Fruit fly (Drosophila melanogaster) whole organism, embryonic: ENCODE results near the gene nolo.

Experiments used
- Atf3 ChIP-seq: fragments of 200-800 bp; sonication (Bioruptor generic); optimal IDR thresholded peaks from 3 replicates; lab custom pipeline; 2016; ENCODE audit warnings: missing biosample characterization, missing genetic modification characterization
- B-H1 ChIP-seq: fragments of 200-800 bp; sonication (Bioruptor generic); IDR thresholded peaks from 3 replicates; pipeline ENCODE4 v1.3.6; 2022; ENCODE audit warnings: missing biosample characterization, missing genetic modification characterization
- Bteb2 ChIP-seq: fragments of 200-800 bp; sonication (Bioruptor generic); optimal IDR thresholded peaks from 2 replicates; lab custom pipeline; 2016; ENCODE audit warnings: missing biosample characterization, missing genetic modification characterization
- CG11398 ChIP-seq: fragments of 200-800 bp; sonication (Bioruptor generic); optimal IDR thresholded peaks from 2 replicates; lab custom pipeline; 2016; ENCODE audit warnings: missing biosample characterization, missing genetic modification characterization
- CG11560 ChIP-seq: fragments of 200-800 bp; sonication (Bioruptor generic); IDR thresholded peaks from 3 replicates; pipeline ENCODE4 v1.3.6; 2022; ENCODE audit warnings: missing biosample characterization, missing genetic modification characterization
- CG11695 ChIP-seq: fragments of 200-800 bp; sonication (Bioruptor generic); IDR thresholded peaks from 3 replicates; pipeline ENCODE4 v1.3.6; 2022; ENCODE audit warnings: missing biosample characterization, missing genetic modification characterization
- CG12391 ChIP-seq: fragments of 200-800 bp; sonication (Bioruptor generic); optimal IDR thresholded peaks from 3 replicates; lab custom pipeline; 2018; ENCODE audit warnings: missing biosample characterization, mild to moderate bottlenecking, missing genetic modification characterization, moderate library complexity
- CG13424 ChIP-seq: fragments of 200-800 bp; sonication (Bioruptor generic); optimal IDR thresholded peaks from 2 replicates; lab custom pipeline; 2019; ENCODE audit warnings: missing biosample characterization, mild to moderate bottlenecking, missing genetic modification characterization, moderate library complexity
- CG14667 ChIP-seq: fragments of 200-800 bp; sonication (Bioruptor generic); IDR thresholded peaks from 2 replicates; pipeline ENCODE4 v1.3.6; 2022; ENCODE audit warnings: missing biosample characterization, missing genetic modification characterization
- CG1832 ChIP-seq: fragments of 200-800 bp; sonication (Bioruptor generic); optimal IDR thresholded peaks from 2 replicates; lab custom pipeline; 2017; ENCODE audit warnings: missing biosample characterization, mild to moderate bottlenecking, missing genetic modification characterization, inconsistent platforms
- CG34224 ChIP-seq: fragments of 200-800 bp; sonication (Bioruptor generic); IDR thresholded peaks from 3 replicates; pipeline ENCODE4 v1.3.6; 2022; ENCODE audit warnings: missing biosample characterization, missing genetic modification characterization; ENCODE audit not compliant: partially characterized antibody
- CG3995 ChIP-seq: fragments of 200-800 bp; sonication (Bioruptor generic); optimal IDR thresholded peaks from 3 replicates; lab custom pipeline; 2016; ENCODE audit warnings: missing biosample characterization, missing genetic modification characterization
- CG43689 ChIP-seq: fragments of 200-800 bp; sonication (Bioruptor generic); IDR thresholded peaks from 2 replicates; pipeline ENCODE4 v1.3.6; 2022; ENCODE audit warnings: missing biosample characterization, missing genetic modification characterization
- CG4424 ChIP-seq: fragments of 200-800 bp; sonication (Bioruptor generic); optimal IDR thresholded peaks from 3 replicates; lab custom pipeline; 2016; ENCODE audit warnings: missing biosample characterization, missing genetic modification characterization
- CG4617 ChIP-seq: fragments of 200-800 bp; sonication (Bioruptor generic); optimal IDR thresholded peaks from 3 replicates; lab custom pipeline; 2016; ENCODE audit warnings: missing biosample characterization, missing genetic modification characterization, borderline replicate concordance
- CG6683 ChIP-seq: fragments of 200-800 bp; sonication (Bioruptor generic); optimal IDR thresholded peaks from 2 replicates; lab custom pipeline; 2017; ENCODE audit warnings: missing biosample characterization, mild to moderate bottlenecking, missing genetic modification characterization, missing genetic modification reagents
- CG6765 ChIP-seq: fragments of 200-800 bp; sonication (Bioruptor generic); optimal IDR thresholded peaks from 3 replicates; lab custom pipeline; 2017; ENCODE audit warnings: missing biosample characterization, mild to moderate bottlenecking, missing genetic modification characterization
- CG7745 ChIP-seq: fragments of 200-800 bp; sonication (Bioruptor generic); optimal IDR thresholded peaks from 2 replicates; lab custom pipeline; 2018; ENCODE audit warnings: missing biosample characterization, mild to moderate bottlenecking, missing genetic modification characterization, moderate library complexity
- CG8924 ChIP-seq: fragments of 200-800 bp; optimal IDR thresholded peaks from 3 replicates; lab custom pipeline; 2019; ENCODE audit warnings: missing biosample characterization, mild to moderate bottlenecking, missing genetic modification characterization, moderate library complexity
- Dek ChIP-seq: fragments of 200-800 bp; sonication (Bioruptor generic); optimal IDR thresholded peaks from 3 replicates; lab custom pipeline; 2019; ENCODE audit warnings: missing biosample characterization, mild to moderate bottlenecking, missing genetic modification characterization, moderate library complexity
- Hr3 ChIP-seq: fragments of 200-800 bp; sonication (Bioruptor generic); optimal IDR thresholded peaks from 3 replicates; lab custom pipeline; 2016; ENCODE audit warnings: missing biosample characterization, missing genetic modification characterization
- MBD-R2 ChIP-seq: fragments of 200-800 bp; sonication (Bioruptor generic); IDR thresholded peaks from 2 replicates; pipeline ENCODE4 v1.3.6; 2022; ENCODE audit warnings: missing biosample characterization, missing genetic modification characterization
- NfI ChIP-seq: fragments of 200-800 bp; sonication (Bioruptor generic); optimal IDR thresholded peaks from 3 replicates; lab custom pipeline; 2018; ENCODE audit warnings: missing biosample characterization, mild to moderate bottlenecking, missing genetic modification characterization, moderate library complexity
- Oaz ChIP-seq: fragments of 200-800 bp; sonication (Bioruptor generic); IDR thresholded peaks from 2 replicates; pipeline ENCODE4 v1.3.6; 2022; ENCODE audit warnings: missing biosample characterization, missing genetic modification characterization
- bigmax ChIP-seq: fragments of 200-800 bp; sonication (Bioruptor generic); optimal IDR thresholded peaks from 2 replicates; lab custom pipeline; 2018; ENCODE audit warnings: missing biosample characterization, mild to moderate bottlenecking, missing genetic modification characterization
- cad ChIP-seq: fragments of >200 bp; optimal IDR thresholded peaks from 2 replicates; lab custom pipeline; 2017; ENCODE audit warnings: missing biosample characterization, missing genetic modification characterization
- cg ChIP-seq: fragments of 200-800 bp; sonication (Bioruptor generic); optimal IDR thresholded peaks from 3 replicates; lab custom pipeline; 2019; ENCODE audit warnings: missing biosample characterization, mild to moderate bottlenecking, missing genetic modification characterization, moderate library complexity
- chn ChIP-seq: fragments of 200-800 bp; sonication (Bioruptor generic); optimal IDR thresholded peaks from 2 replicates; lab custom pipeline; 2016; ENCODE audit warnings: missing biosample characterization, missing genetic modification characterization
- fd96Cb ChIP-seq: fragments of 200-800 bp; sonication (Bioruptor generic); optimal IDR thresholded peaks from 2 replicates; lab custom pipeline; 2018; ENCODE audit warnings: missing biosample characterization, mild to moderate bottlenecking, missing genetic modification characterization, moderate library complexity
- ind ChIP-seq: fragments of 200-800 bp; sonication (Bioruptor generic); optimal IDR thresholded peaks from 3 replicates; lab custom pipeline; 2016; ENCODE audit warnings: missing biosample characterization, missing genetic modification characterization
- jigr1 ChIP-seq: fragments of 200-800 bp; sonication (Bioruptor generic); IDR thresholded peaks from 3 replicates; pipeline ENCODE4 v1.3.6; 2022; ENCODE audit warnings: missing biosample characterization, missing genetic modification characterization
- klu ChIP-seq: fragments of 200-800 bp; sonication (Bioruptor generic); IDR thresholded peaks from 2 replicates; pipeline ENCODE4 v1.3.6; 2022; ENCODE audit warnings: missing biosample characterization, missing genetic modification characterization
- nerfin-1 ChIP-seq: fragments of 200-800 bp; sonication (Bioruptor generic); optimal IDR thresholded peaks from 3 replicates; lab custom pipeline; 2019; ENCODE audit warnings: missing biosample characterization, mild to moderate bottlenecking, missing genetic modification characterization, moderate library complexity
- nerfin-2 ChIP-seq: fragments of 200-800 bp; sonication (Bioruptor generic); IDR thresholded peaks from 2 replicates; pipeline ENCODE4 v1.3.6; 2022; ENCODE audit warnings: missing biosample characterization, missing genetic modification characterization; ENCODE audit not compliant: partially characterized antibody
- otp ChIP-seq: fragments of 200-800 bp; sonication (Bioruptor generic); IDR thresholded peaks from 3 replicates; pipeline ENCODE4, ENCODE4 v1.3.6; 2022; ENCODE audit warnings: missing biosample characterization, missing genetic modification characterization
- pan ChIP-seq, 4 experiments: fragments of >200 bp in 3 of 4; fragments of 200-800 bp in 1 of 4; sonication (Bioruptor generic) in 1 of 4; optimal IDR thresholded peaks in 3 of 4; IDR thresholded peaks in 1 of 4; 2 replicates each; pipeline versions ENCODE4 v1.3.6 to Lab custom; 2017 to 2022; ENCODE audit warnings: missing biosample characterization in 2 of 4, missing genetic modification characterization in 2 of 4, mixed read lengths in 1 of 4
- pb ChIP-seq: fragments of 200-800 bp; sonication (Bioruptor generic); optimal IDR thresholded peaks from 3 replicates; lab custom pipeline; 2016; ENCODE audit warnings: missing biosample characterization, missing genetic modification characterization
- pros ChIP-seq: fragments of 200-800 bp; sonication (Bioruptor generic); optimal IDR thresholded peaks from 3 replicates; lab custom pipeline; 2019; ENCODE audit warnings: missing biosample characterization, mild to moderate bottlenecking, missing genetic modification characterization, moderate library complexity
- pum ChIP-seq: fragments of 200-800 bp; sonication (Bioruptor generic); optimal IDR thresholded peaks from 2 replicates; lab custom pipeline; 2016; ENCODE audit warnings: missing biosample characterization, missing genetic modification characterization
- rib ChIP-seq: fragments of 200-800 bp; sonication (Bioruptor generic); IDR thresholded peaks from 2 replicates; pipeline ENCODE4 v1.3.6; 2022; ENCODE audit warnings: missing biosample characterization, missing genetic modification characterization
- sc ChIP-seq, 3 experiments: fragments of >200 bp in 2 of 3; fragments of 200-800 bp in 1 of 3; sonication (Bioruptor generic) in 1 of 3; optimal IDR thresholded peaks; 2 replicates in 2 of 3; 3 replicates in 1 of 3; lab custom pipeline; 2017; ENCODE audit warnings: mild to moderate bottlenecking in 1 of 3, missing biosample characterization in 1 of 3, missing genetic modification characterization in 1 of 3, missing genetic modification reagents in 1 of 3
- sd ChIP-seq: fragments of 200-800 bp; sonication (Bioruptor generic); optimal IDR thresholded peaks from 3 replicates; lab custom pipeline; 2018; ENCODE audit warnings: missing biosample characterization, mild to moderate bottlenecking, missing genetic modification characterization, moderate library complexity
- seq ChIP-seq: fragments of 200-800 bp; sonication (Bioruptor generic); IDR thresholded peaks from 2 replicates; pipeline ENCODE4 v1.3.6; 2022; ENCODE audit warnings: missing biosample characterization, missing genetic modification characterization
- sisA ChIP-seq: fragments of 200-800 bp; sonication (Bioruptor generic); IDR thresholded peaks from 2 replicates; pipeline ENCODE4 v1.3.6; 2022; ENCODE audit warnings: missing biosample characterization, missing genetic modification characterization
- slou ChIP-seq: fragments of 200-800 bp; sonication (Bioruptor generic); optimal IDR thresholded peaks from 3 replicates; lab custom pipeline; 2016; ENCODE audit warnings: missing biosample characterization, missing genetic modification characterization
- tio ChIP-seq: fragments of 200-800 bp; sonication (Bioruptor generic); optimal IDR thresholded peaks from 2 replicates; lab custom pipeline; 2017; ENCODE audit warnings: missing biosample characterization, missing genetic modification characterization, inconsistent platforms
- toy ChIP-seq: fragments of 200-800 bp; sonication (Bioruptor generic); IDR thresholded peaks from 2 replicates; pipeline ENCODE4 v1.3.6; 2022; ENCODE audit warnings: missing biosample characterization, missing genetic modification characterization
- wor ChIP-seq: fragments of 200-800 bp; sonication (Bioruptor generic); IDR thresholded peaks from 2 replicates; pipeline ENCODE4 v1.3.6; 2022; ENCODE audit warnings: missing biosample characterization, missing genetic modification characterization

The nolo gene

dm6 chr2L:21757264-21758066 lies 73.6 kb downstream of the nolo start, which contains the start of the genes step and CG1416 (continued):
- TF ChIP-seq CG6683 (no peak), MBD-R2 (GFP tag; lab: Robert Waterston, UW) (peak; percentile 46), slou (GFP tag; lab: Kevin White, UChicago) (peak; percentile 46), nerfin-1 (peak; percentile 21), sd (tag; lab: Kevin White, UChicago) (no peak), ind (GFP tag; lab: Kevin White, UChicago) (peak; percentile 65), CG7745 (tag; lab: Kevin White, UChicago) (no peak), tio (GFP tag; lab: Kevin White, UChicago) (peak; percentile 75), toy (GFP tag; lab: Robert Waterston, UW) (no peak), jigr1 (GFP tag; lab: Robert Waterston, UW) (no peak; the same call in 2 of the 3 replicates), CG1832 (no peak), sc (optimal IDR thresholded peaks at IDR 0.05; lab: Kevin White, UChicago) (no peak), sc (GFP tag; optimal IDR thresholded peaks at IDR 0.05; lab: Kevin White, UChicago) (no peak), bigmax (GFP tag; lab: Kevin White, UChicago) (peak; percentile 35), nerfin-2 (GFP tag; lab: Robert Waterston, UW) (no peak; the same call in 1 of the 2 replicates), CG11560 (tag; lab: Robert Waterston, UW) (no peak), chn (GFP tag; lab: Kevin White, UChicago) (peak; percentile 64), CG4424 (GFP tag; lab: Kevin White, UChicago) (peak; percentile 17), pum (GFP tag; lab: Kevin White, UChicago) (peak; percentile 67), Oaz (GFP tag; lab: Robert Waterston, UW) (peak; percentile 45; the same call in 1 of the 2 replicates), sisA (GFP tag; lab: Robert Waterston, UW) (no peak; the same call in 1 of the 2 replicates), seq (GFP tag; lab: Robert Waterston, UW) (no peak), CG13424 (peak; percentile 49), Hr3 (GFP tag; lab: Kevin White, UChicago) (peak; percentile 68), CG3995 (GFP tag; lab: Kevin White, UChicago) (peak; percentile 37), NfI (peak; percentile 51), cg (GFP tag; lab: Kevin White, UChicago) (no peak), fd96Cb (tag; lab: Kevin White, UChicago) (peak; percentile 52), CG14667 (no peak), Bteb2 (GFP tag; lab: Kevin White, UChicago) (peak; percentile 48), Atf3 (GFP tag; lab: Kevin White, UChicago) (peak; percentile 54), cad (GFP tag; lab: Kevin White, UChicago) (no peak), pan (optimal IDR thresholded peaks at IDR 0.05; lab: Kevin White, UChicago) (no peak), pan (GFP tag; optimal IDR thresholded peaks at IDR 0.05 in 1 of 2, IDR thresholded peaks at IDR 0.05 in 1 of 2) (peak in 1 of 2 experiments; percentile 54), CG12391 (tag; lab: Kevin White, UChicago) (peak; percentile 70), CG34224 (no peak), B-H1 (GFP tag; lab: Robert Waterston, UW) (peak; percentile 43; the same call in 1 of the 3 replicates), CG8924 (peak; percentile 48), rib (GFP tag; lab: Robert Waterston, UW) (0 out of 2 replicates have a peak, but pooled peaks have one; percentile 14), klu (GFP tag; lab: Robert Waterston, UW) (no peak), otp (GFP tag; lab: Robert Waterston, UW) (no peak), pb (GFP tag; lab: Kevin White, UChicago) (peak; percentile 36), Dek (peak; percentile 50), CG4617 (GFP tag; lab: Kevin White, UChicago) (peak; percentile 74), CG6765 (GFP tag; lab: Kevin White, UChicago) (no peak), CG11695 (GFP tag; lab: Robert Waterston, UW) (no peak), pros (GFP tag; lab: Kevin White, UChicago) (no peak), CG11398 (GFP tag; lab: Kevin White, UChicago) (no peak), wor (no peak), CG43689 (GFP tag; lab: Robert Waterston, UW) (no peak)
